Worm (Caenorhabditis elegans) whole organism, L2 larva: ENCODE data around the gene puf-12.

Source experiments
- C34F6.9 ChIP-seq: fragments of 150-350 bp; optimal IDR thresholded peaks from 2 replicates; lab custom pipeline; 2014; ENCODE audit warnings: missing biosample characterization, missing genetic modification characterization
- F13H6.1 ChIP-seq: sonication (generic microtip); optimal IDR thresholded peaks from 2 replicates; lab custom pipeline; 2016; ENCODE audit warnings: missing genetic modification characterization, missing compliant biosample characterization
- R02D3.7 ChIP-seq: fragments of 150-350 bp; optimal IDR thresholded peaks from 2 replicates; lab custom pipeline; 2014; ENCODE audit warnings: missing biosample characterization, missing genetic modification characterization
- Y55F3AM.14 ChIP-seq: fragments of 200-800 bp; sonication (Bioruptor generic); optimal IDR thresholded peaks from 2 replicates; lab custom pipeline; 2018; ENCODE audit warnings: mild to moderate bottlenecking, missing genetic modification characterization, missing compliant biosample characterization
- ZK546.5 ChIP-seq: sonication (generic microtip); optimal IDR thresholded peaks from 2 replicates; lab custom pipeline; 2017; ENCODE audit warnings: missing biosample characterization, missing genetic modification characterization
- alr-1 ChIP-seq: fragments of 150-350 bp; optimal IDR thresholded peaks from 2 replicates; lab custom pipeline; 2014; ENCODE audit warnings: missing biosample characterization, missing genetic modification characterization
- aly-2 ChIP-seq: fragments of 150-350 bp; optimal IDR thresholded peaks from 2 replicates; lab custom pipeline; 2014; ENCODE audit warnings: missing biosample characterization, missing genetic modification characterization
- ama-1 ChIP-seq: fragments of 150-350 bp; optimal IDR thresholded peaks from 2 replicates; lab custom pipeline; 2018; ENCODE audit warnings: inconsistent platforms
- blmp-1 ChIP-seq: sonication (generic microtip); optimal IDR thresholded peaks from 2 replicates; lab custom pipeline; 2017; ENCODE audit warnings: missing genetic modification characterization, mild to moderate bottlenecking, missing compliant biosample characterization, antibody characterized with exemption, moderate library complexity; ENCODE audit not compliant: insufficient read depth
- ceh-16 ChIP-seq: fragments of 150-350 bp; optimal IDR thresholded peaks from 2 replicates; lab custom pipeline; 2014; ENCODE audit warnings: missing biosample characterization, missing genetic modification characterization
- ceh-82 ChIP-seq: fragments of 150-350 bp; optimal IDR thresholded peaks from 2 replicates; lab custom pipeline; 2014; ENCODE audit warnings: missing biosample characterization, missing genetic modification characterization
- crh-2 ChIP-seq: sonication (generic microtip); optimal IDR thresholded peaks from 2 replicates; lab custom pipeline; 2017; ENCODE audit warnings: missing biosample characterization, missing genetic modification characterization
- egl-27 ChIP-seq: sonication (generic microtip); optimal IDR thresholded peaks from 3 replicates; lab custom pipeline; 2017; ENCODE audit warnings: missing biosample characterization, missing genetic modification reagents, missing genetic modification characterization
- elt-1 ChIP-seq: fragments of 150-350 bp; optimal IDR thresholded peaks from 2 replicates; lab custom pipeline; 2014; ENCODE audit warnings: missing biosample characterization, missing genetic modification characterization
- elt-3 ChIP-seq: sonication (generic microtip); optimal IDR thresholded peaks from 2 replicates; lab custom pipeline; 2017; ENCODE audit warnings: missing biosample characterization, missing genetic modification characterization
- fos-1 ChIP-seq: fragments of 150-350 bp; optimal IDR thresholded peaks from 2 replicates; lab custom pipeline; 2014; ENCODE audit warnings: missing biosample characterization, missing genetic modification characterization
- lin-11 ChIP-seq: fragments of 150-350 bp; sonication (generic microtip); optimal IDR thresholded peaks from 2 replicates; lab custom pipeline; 2014; ENCODE audit warnings: missing biosample characterization, missing genetic modification characterization, inconsistent platforms, mixed read lengths
- lin-39 ChIP-seq: fragments of 150-350 bp; optimal IDR thresholded peaks from 2 replicates; lab custom pipeline; 2014; ENCODE audit warnings: missing biosample characterization, missing genetic modification reagents, missing genetic modification characterization
- lsy-2 ChIP-seq, 2 experiments: fragments of 150-350 bp in 1 of 2; sonication (generic microtip) in 1 of 2; optimal IDR thresholded peaks; 2 replicates each; lab custom pipeline; 2014 to 2017; ENCODE audit warnings: missing biosample characterization in 2 of 2, missing genetic modification characterization in 2 of 2
- mab-5 ChIP-seq: fragments of 150-350 bp; optimal IDR thresholded peaks from 2 replicates; lab custom pipeline; 2014; ENCODE audit warnings: missing biosample characterization, missing genetic modification characterization
- mdl-1 ChIP-seq, 2 experiments: fragments of 150-350 bp in 1 of 2; sonication (generic microtip) in 1 of 2; optimal IDR thresholded peaks; 2 replicates each; lab custom pipeline; 2017; ENCODE audit warnings: missing biosample characterization in 2 of 2, missing genetic modification characterization in 2 of 2
- nhr-10 ChIP-seq: sonication (generic microtip); optimal IDR thresholded peaks from 2 replicates; lab custom pipeline; 2017; ENCODE audit warnings: missing biosample characterization, missing genetic modification characterization
- nhr-11 ChIP-seq: fragments of 150-350 bp; optimal IDR thresholded peaks from 2 replicates; lab custom pipeline; 2014; ENCODE audit warnings: missing biosample characterization, missing genetic modification characterization
- nhr-12 ChIP-seq: fragments of 150-350 bp; optimal IDR thresholded peaks from 2 replicates; lab custom pipeline; 2014; ENCODE audit warnings: missing biosample characterization, missing genetic modification characterization
- nhr-129 ChIP-seq: fragments of 150-350 bp; optimal IDR thresholded peaks from 2 replicates; lab custom pipeline; 2014; ENCODE audit warnings: missing biosample characterization, missing genetic modification characterization
- nhr-21 ChIP-seq: fragments of 150-350 bp; optimal IDR thresholded peaks from 2 replicates; lab custom pipeline; 2014; ENCODE audit warnings: missing biosample characterization, missing genetic modification characterization
- nhr-23 ChIP-seq: fragments of 150-350 bp; optimal IDR thresholded peaks from 2 replicates; lab custom pipeline; 2014; ENCODE audit warnings: missing biosample characterization, missing genetic modification reagents, missing genetic modification characterization
- nhr-6 ChIP-seq: fragments of 150-350 bp; optimal IDR thresholded peaks from 2 replicates; lab custom pipeline; 2014; ENCODE audit warnings: missing biosample characterization, missing genetic modification characterization
- sem-4 ChIP-seq: fragments of 150-350 bp; optimal IDR thresholded peaks from 2 replicates; lab custom pipeline; 2014; ENCODE audit warnings: missing biosample characterization, missing genetic modification reagents, missing genetic modification characterization
- skn-1 ChIP-seq: sonication (generic microtip); optimal IDR thresholded peaks from 2 replicates; lab custom pipeline; 2017; ENCODE audit warnings: missing biosample characterization, missing genetic modification characterization
- sma-3 ChIP-seq: sonication (generic microtip); optimal IDR thresholded peaks from 2 replicates; lab custom pipeline; 2016; ENCODE audit warnings: missing genetic modification reagents, missing genetic modification characterization, missing compliant biosample characterization
- sma-9 ChIP-seq, 2 experiments: fragments of 150-350 bp in 1 of 2; sonication (generic microtip) in 1 of 2; optimal IDR thresholded peaks; 2 replicates each; lab custom pipeline; 2014 to 2016; ENCODE audit warnings: missing genetic modification characterization in 2 of 2, mild to moderate bottlenecking in 1 of 2, missing biosample characterization in 1 of 2, missing compliant biosample characterization in 1 of 2, missing genetic modification reagents in 1 of 2, moderate library complexity in 1 of 2
- snpc-4 ChIP-seq: fragments of 150-350 bp; optimal IDR thresholded peaks from 2 replicates; lab custom pipeline; 2014; ENCODE audit warnings: missing biosample characterization, missing genetic modification characterization
- unc-39 ChIP-seq: fragments of 150-350 bp; optimal IDR thresholded peaks from 2 replicates; lab custom pipeline; 2014; ENCODE audit warnings: missing biosample characterization, missing genetic modification characterization
- unc-62 ChIP-seq: fragments of 150-350 bp; optimal IDR thresholded peaks from 2 replicates; lab custom pipeline; 2014; ENCODE audit warnings: missing biosample characterization, missing genetic modification reagents, missing genetic modification characterization
- zag-1 ChIP-seq: fragments of 150-350 bp; optimal IDR thresholded peaks from 2 replicates; lab custom pipeline; 2014; ENCODE audit warnings: missing biosample characterization, missing genetic modification characterization
- ztf-1 ChIP-seq: fragments of 200-800 bp; sonication (Bioruptor generic); conservative IDR thresholded peaks from 2 replicates; pipeline ENCODE4 v1.3.6; 2022; ENCODE audit warnings: missing genetic modification characterization, missing compliant biosample characterization
- ztf-11 ChIP-seq: sonication (generic microtip); optimal IDR thresholded peaks from 2 replicates; lab custom pipeline; 2017; ENCODE audit warnings: missing biosample characterization, missing genetic modification characterization

The puf-12 gene

DNA sequence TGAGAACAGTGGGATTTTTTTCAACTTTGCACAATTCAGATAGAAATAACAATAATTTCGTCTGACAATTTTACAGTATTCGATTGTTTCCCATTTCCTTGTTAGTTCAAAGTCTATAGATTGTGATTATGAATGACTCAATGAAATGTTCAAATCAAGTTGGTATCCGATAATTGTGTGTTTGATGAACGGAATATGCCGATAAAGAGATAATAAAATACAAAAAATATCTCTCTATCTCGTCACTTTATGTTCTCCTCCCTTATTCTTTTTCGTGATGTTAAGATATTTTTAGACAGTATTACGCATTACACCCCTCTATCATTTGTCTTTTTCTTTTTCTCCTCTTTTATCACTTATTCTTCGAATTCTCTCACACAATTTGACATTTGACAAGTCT lies 22.4 kb downstream of the puf-12 start, which contains the start of gene F27E5.7:
Gene F27E5.7, plus strand, starts transcription at position 301 of the 400 bp plus-strand sequence.
- TF ChIP-seq ztf-11 (tag; lab: Kevin White, UChicago) (no peak), ztf-1 (GFP tag; lab: Robert Waterston, UW) (no peak), nhr-23 (no peak), blmp-1 (tag; lab: Kevin White, UChicago) (no peak), lin-11 (no peak), aly-2 (tag; lab: Kevin White, UChicago) (no peak), sem-4 (tag; lab: Kevin White, UChicago) (no peak), Y55F3AM.14 (GFP tag; lab: Kevin White, UChicago) (no peak), nhr-12 (tag; lab: Kevin White, UChicago) (no peak), nhr-10 (tag; lab: Kevin White, UChicago) (no peak), sma-3 (GFP tag; lab: Kevin White, UChicago) (no peak), nhr-11 (tag; lab: Kevin White, UChicago) (no peak), snpc-4 (no peak), unc-39 (tag; lab: Kevin White, UChicago) (no peak), elt-1 (tag; lab: Kevin White, UChicago) (no peak), zag-1 (tag; lab: Kevin White, UChicago) (no peak), mab-5 (tag; lab: Kevin White, UChicago) (no peak)

- no peak for TF ChIP-seq R02D3.7
- TF ChIP-seq nhr-21, result no peak
- no peak for TF ChIP-seq nhr-6 (tag; lab: Kevin White, UChicago)
- no peak for TF ChIP-seq C34F6.9
- TF ChIP-seq skn-1 (tag; lab: Kevin White, UChicago), result no peak
- no peak for TF ChIP-seq lin-39 (tag; lab: Kevin White, UChicago)
- no peak for TF ChIP-seq ama-1 (lab: Kevin White, UChicago)
- TF ChIP-seq egl-27 (tag; lab: Kevin White, UChicago), result no peak
- no peak for TF ChIP-seq Y55F3AM.14 (GFP tag; lab: Kevin White, UChicago)
- no peak for TF ChIP-seq sma-9 (GFP tag; optimal IDR thresholded peaks at IDR 0.05; lab: Kevin White, UChicago)
- TF ChIP-seq sma-9 (tag; optimal IDR thresholded peaks at IDR 0.05; lab: Kevin White, UChicago), result no peak
- TF ChIP-seq lin-11, result no peak
- no peak for TF ChIP-seq elt-3 (tag; lab: Kevin White, UChicago)
- TF ChIP-seq nhr-11 (tag; lab: Kevin White, UChicago), result no peak
- TF ChIP-seq F13H6.1 (tag; lab: Kevin White, UChicago), result no peak
- TF ChIP-seq crh-2 (tag; lab: Kevin White, UChicago), result no peak
- TF ChIP-seq ZK546.5, result no peak
- no peak for TF ChIP-seq unc-39 (tag; lab: Kevin White, UChicago)
- TF ChIP-seq mab-5 (tag; lab: Kevin White, UChicago), result no peak
Measured at ce11 chrII:10127389-10127788, 27.3 kb downstream of the puf-12 start, which contains the start of gene F27E5.8. Gene F27E5.8 (minus strand): TSS chrII:10127489.

ce11 chrII:10131760-10132159 lies 31.6 kb downstream of the puf-12 start, which contains the start of gene F27E5.5:
Gene F27E5.5 (minus strand): TSS chrII:10131860.
- TF ChIP-seq mab-5 (tag; lab: Kevin White, UChicago) (no peak), unc-62 (GFP tag; lab: Kevin White, UChicago) (no peak), ceh-82 (tag; lab: Kevin White, UChicago) (no peak), skn-1 (tag; lab: Kevin White, UChicago) (no peak), ama-1 (lab: Kevin White, UChicago) (no peak), ztf-1 (GFP tag; lab: Robert Waterston, UW) (no peak)

- TF ChIP-seq skn-1 (tag; lab: Kevin White, UChicago) (no peak), Y55F3AM.14 (GFP tag; lab: Kevin White, UChicago) (no peak), alr-1 (tag; lab: Kevin White, UChicago) (no peak), nhr-6 (tag; lab: Kevin White, UChicago) (no peak), aly-2 (tag; lab: Kevin White, UChicago) (no peak), zag-1 (tag; lab: Kevin White, UChicago) (no peak), ceh-16 (tag; lab: Kevin White, UChicago) (no peak), C34F6.9 (no peak), fos-1 (tag; lab: Kevin White, UChicago) (no peak), lsy-2 (tag; optimal IDR thresholded peaks at IDR 0.05; lab: Kevin White, UChicago) (no peak), nhr-129 (tag; lab: Kevin White, UChicago) (no peak), blmp-1 (tag; lab: Kevin White, UChicago) (no peak), unc-39 (tag; lab: Kevin White, UChicago) (no peak), unc-62 (GFP tag; lab: Kevin White, UChicago) (no peak), F13H6.1 (tag; lab: Kevin White, UChicago) (no peak), crh-2 (tag; lab: Kevin White, UChicago) (no peak), mdl-1 (tag; optimal IDR thresholded peaks at IDR 0.05; lab: Kevin White, UChicago) (no peak), nhr-10 (tag; lab: Kevin White, UChicago) (no peak), lin-39 (tag; lab: Kevin White, UChicago) (no peak)
Measured at ce11 chrII:10132818-10133217, 32.7 kb downstream of the puf-12 start.
